Worm (Caenorhabditis elegans): ENCODE results near the gene pudl-2.

- no peak for TF ChIP-seq ama-1 (optimal IDR thresholded peaks at IDR 0.05)
- TF ChIP-seq flt-1 (GFP tag; IDR thresholded peaks at IDR 0.05): no peak
- no peak for TF ChIP-seq hnd-1 (tag; optimal IDR thresholded peaks at IDR 0.05)
- TF ChIP-seq hmg-4 (GFP tag; optimal IDR thresholded peaks at IDR 0.05): no peak
- TF ChIP-seq tbx-37 (GFP tag; conservative IDR thresholded peaks at IDR 0.05): no peak
- TF ChIP-seq ceh-36 (tag; optimal IDR thresholded peaks at IDR 0.05): no peak
- no peak for TF ChIP-seq ets-7 (tag; optimal IDR thresholded peaks at IDR 0.05)
- TF ChIP-seq ceh-13 (GFP tag; optimal IDR thresholded peaks at IDR 0.05): no peak
- TF ChIP-seq tbx-11 (GFP tag; IDR thresholded peaks at IDR 0.05): no peak
- TF ChIP-seq aly-1 (tag; optimal IDR thresholded peaks at IDR 0.05): no peak
- TF ChIP-seq pes-1 (GFP tag; IDR thresholded peaks at IDR 0.05): no peak
- TF ChIP-seq F13C5.2 (tag; optimal IDR thresholded peaks at IDR 0.05): no peak
Observed at ce11 chrIV:2846264-2846663, 11.6 kb downstream of the pudl-2 start, which contains the start of gene Y54G2A.40.
